Worm (Caenorhabditis elegans): ENCODE data around the gene cand-1.

The cand-1 gene

ce11 chrV:16836100-16836499 is 33.4 kb downstream of the cand-1 start:
- TF ChIP-seq ceh-82 (tag; optimal IDR thresholded peaks at IDR 0.05) (no peak), nhr-12 (tag; optimal IDR thresholded peaks at IDR 0.05) (no peak), skn-1 (tag; optimal IDR thresholded peaks at IDR 0.05) (no peak), nhr-237 (tag; optimal IDR thresholded peaks at IDR 0.05) (no peak), unc-62 (GFP tag; optimal IDR thresholded peaks at IDR 0.05) (no peak), nhr-11 (tag; optimal IDR thresholded peaks at IDR 0.05) (no peak), pha-4 (tag; optimal IDR thresholded peaks at IDR 0.05) (no peak), fkh-2 (tag; optimal IDR thresholded peaks at IDR 0.05) (no peak), mdl-1 (tag; optimal IDR thresholded peaks at IDR 0.05) (no peak), nhr-76 (tag; optimal IDR thresholded peaks at IDR 0.05) (no peak), hmg-11 (tag; optimal IDR thresholded peaks at IDR 0.05) (no peak), snpc-4 (tag; optimal IDR thresholded peaks at IDR 0.05) (no peak)

- TF ChIP-seq nhr-76 (tag; optimal IDR thresholded peaks at IDR 0.05) (no peak), zag-1 (tag; optimal IDR thresholded peaks at IDR 0.05) (no peak), tbx-2 (tag; optimal IDR thresholded peaks at IDR 0.05) (no peak), ztf-4 (tag; optimal IDR thresholded peaks at IDR 0.05) (no peak), nhr-11 (tag; optimal IDR thresholded peaks at IDR 0.05) (no peak), jun-1 (tag; optimal IDR thresholded peaks at IDR 0.05) (no peak), mml-1 (tag; optimal IDR thresholded peaks at IDR 0.05) (no peak), ceh-82 (tag; optimal IDR thresholded peaks at IDR 0.05) (no peak), R02D3.7 (tag; optimal IDR thresholded peaks at IDR 0.05) (no peak), unc-39 (tag; optimal IDR thresholded peaks at IDR 0.05) (no peak), elt-1 (tag; optimal IDR thresholded peaks at IDR 0.05) (no peak), nhr-12 (tag; optimal IDR thresholded peaks at IDR 0.05) (no peak), unc-62 (GFP tag; optimal IDR thresholded peaks at IDR 0.05) (no peak), eor-1 (tag; optimal IDR thresholded peaks at IDR 0.05) (no peak)
Observed at ce11 chrV:16838435-16838834, 35.8 kb downstream of the cand-1 start.

- TF ChIP-seq unc-39 (tag; optimal IDR thresholded peaks at IDR 0.05) (no peak), elt-2 (tag; optimal IDR thresholded peaks at IDR 0.05) (peak; percentile 90), daf-12 (tag; optimal IDR thresholded peaks at IDR 0.05) (no peak), jun-1 (tag; optimal IDR thresholded peaks at IDR 0.05) (peak; percentile 66), fkh-2 (tag; optimal IDR thresholded peaks at IDR 0.05) (no peak), nhr-43 (tag; optimal IDR thresholded peaks at IDR 0.05; ENCODE audit: poor library complexity, severe bottlenecking) (no peak), nhr-237 (tag; optimal IDR thresholded peaks at IDR 0.05) (no peak), pqm-1 (tag; optimal IDR thresholded peaks at IDR 0.05) (peak; percentile 64)
Observed at ce11 chrV:16840283-16840682, 37.6 kb downstream of the cand-1 start.

- TF ChIP-seq daf-12 (tag; optimal IDR thresholded peaks at IDR 0.05) (no peak), R02D3.7 (tag; optimal IDR thresholded peaks at IDR 0.05) (no peak), fkh-10 (GFP tag; optimal IDR thresholded peaks at IDR 0.05) (no peak), sea-2 (GFP tag; optimal IDR thresholded peaks at IDR 0.05) (no peak), fkh-2 (tag; optimal IDR thresholded peaks at IDR 0.05) (no peak), nhr-237 (tag; optimal IDR thresholded peaks at IDR 0.05) (no peak), mdl-1 (tag; optimal IDR thresholded peaks at IDR 0.05) (no peak), ztf-4 (tag; optimal IDR thresholded peaks at IDR 0.05) (no peak), pqm-1 (tag; optimal IDR thresholded peaks at IDR 0.05) (no peak), lsy-12 (tag; optimal IDR thresholded peaks at IDR 0.05) (no peak), nhr-12 (tag; optimal IDR thresholded peaks at IDR 0.05) (no peak), ama-1 (optimal IDR thresholded peaks at IDR 0.05) (no peak), skn-1 (tag; optimal IDR thresholded peaks at IDR 0.05) (no peak), elt-2 (tag; optimal IDR thresholded peaks at IDR 0.05) (no peak), ceh-9 (tag; optimal IDR thresholded peaks at IDR 0.05) (no peak), nhr-67 (tag; optimal IDR thresholded peaks at IDR 0.05) (no peak), nhr-77 (tag; optimal IDR thresholded peaks at IDR 0.05) (no peak), mml-1 (tag; optimal IDR thresholded peaks at IDR 0.05) (no peak)
Observed at ce11 chrV:16840961-16841360, 38.3 kb downstream of the cand-1 start, which contains the start of gene clec-40. clec-40 (minus strand) TSS chrV:16841061.

ce11 chrV:16842941-16843340 is 40.3 kb downstream of the cand-1 start, which contains the start of gene clec-25:
clec-25 (plus strand) TSS chrV:16843241.
- TF ChIP-seq egl-27 (tag; optimal IDR thresholded peaks at IDR 0.05) = no peak
- no peak for TF ChIP-seq daf-12 (tag; optimal IDR thresholded peaks at IDR 0.05)
- no peak for TF ChIP-seq fos-1 (tag; optimal IDR thresholded peaks at IDR 0.05)
- no peak for TF ChIP-seq lin-15B (tag; optimal IDR thresholded peaks at IDR 0.05)
- TF ChIP-seq jun-1 (tag; optimal IDR thresholded peaks at IDR 0.05) = no peak
- TF ChIP-seq mdl-1 (tag; optimal IDR thresholded peaks at IDR 0.05) = no peak
- TF ChIP-seq aly-2 (tag; optimal IDR thresholded peaks at IDR 0.05) = no peak
- no peak for TF ChIP-seq zag-1 (tag; optimal IDR thresholded peaks at IDR 0.05)
- TF ChIP-seq nhr-43 (tag; optimal IDR thresholded peaks at IDR 0.05; ENCODE audit: poor library complexity, severe bottlenecking) = no peak
- no peak for TF ChIP-seq nhr-67 (tag; optimal IDR thresholded peaks at IDR 0.05)
- TF ChIP-seq pqm-1 (tag; optimal IDR thresholded peaks at IDR 0.05) = no peak
- no peak for TF ChIP-seq ceh-9 (tag; optimal IDR thresholded peaks at IDR 0.05)
